Worm (Caenorhabditis elegans) whole organism, L4 larva: ENCODE results near the gene txdc-12.1.
A peak's percentile ranks its signal among the peaks of the same experiment; 100 is the strongest.

Experiments
- D1046.2 ChIP-seq: fragments of 200-800 bp; sonication (Bioruptor generic); IDR thresholded peaks from 2 replicates; pipeline ENCODE4 v1.3.6; 2022; ENCODE audit warnings: missing genetic modification characterization, missing compliant biosample characterization
- F26F4.8 ChIP-seq: fragments of 200-800 bp; sonication (Bioruptor generic); conservative IDR thresholded peaks from 2 replicates; pipeline ENCODE4 v1.3.6; 2022; ENCODE audit warnings: missing genetic modification characterization, missing compliant biosample characterization
- F37D6.2 ChIP-seq: sonication (generic microtip); optimal IDR thresholded peaks from 2 replicates; lab custom pipeline; 2016; ENCODE audit warnings: mild to moderate bottlenecking, missing genetic modification characterization, missing compliant biosample characterization
- F49E8.2 ChIP-seq: sonication (generic microtip); optimal IDR thresholded peaks from 2 replicates; lab custom pipeline; 2016; ENCODE audit warnings: missing compliant biosample characterization, mild to moderate bottlenecking, missing genetic modification characterization, borderline replicate concordance
- R02D3.7 ChIP-seq: fragments of 150-350 bp; sonication (generic microtip); optimal IDR thresholded peaks from 3 replicates; lab custom pipeline; 2014; ENCODE audit warnings: missing biosample characterization, missing genetic modification characterization
- T20F7.1 ChIP-seq: fragments of 200-800 bp; sonication (Bioruptor generic); optimal IDR thresholded peaks from 2 replicates; lab custom pipeline; 2018; ENCODE audit warnings: mild to moderate bottlenecking, missing genetic modification characterization, missing compliant biosample characterization
- Y105C5A.15 ChIP-seq: fragments of 200-800 bp; sonication (Bioruptor generic); IDR thresholded peaks from 2 replicates; pipeline ENCODE4 v1.3.6; 2022; ENCODE audit warnings: missing genetic modification characterization, missing compliant biosample characterization
- Y48G9A.11 ChIP-seq: fragments of 200-800 bp; sonication (Bioruptor generic); IDR thresholded peaks from 2 replicates; pipeline ENCODE4 v1.3.6; 2022; ENCODE audit warnings: missing genetic modification reagents, missing genetic modification characterization, missing compliant biosample characterization
- Y5F2A.4 ChIP-seq: fragments of 200-800 bp; sonication (Bioruptor generic); optimal IDR thresholded peaks from 2 replicates; lab custom pipeline; 2018; ENCODE audit warnings: mild to moderate bottlenecking, missing genetic modification characterization, missing compliant biosample characterization
- ZK337.2 ChIP-seq: fragments of 200-800 bp; sonication (Bioruptor generic); IDR thresholded peaks from 2 replicates; pipeline ENCODE4 v1.3.6; 2022; ENCODE audit warnings: missing genetic modification reagents, missing genetic modification characterization, missing compliant biosample characterization
- aha-1 ChIP-seq: fragments of 150-350 bp; peaks from one replicate; lab custom pipeline; 2014; ENCODE audit warnings: missing biosample characterization, missing genetic modification characterization
- attf-4 ChIP-seq: sonication (generic microtip); optimal IDR thresholded peaks from 3 replicates; lab custom pipeline; 2017; ENCODE audit warnings: missing biosample characterization, missing genetic modification characterization
- ceh-28 ChIP-seq: fragments of 150-350 bp; optimal IDR thresholded peaks from 2 replicates; lab custom pipeline; 2014; ENCODE audit warnings: missing biosample characterization, missing genetic modification reagents, missing genetic modification characterization
- ceh-44 ChIP-seq: fragments of 200-800 bp; sonication (Bioruptor generic); IDR thresholded peaks from 2 replicates; pipeline ENCODE4 v1.3.6; 2022; ENCODE audit warnings: missing genetic modification reagents, missing genetic modification characterization, missing compliant biosample characterization
- ceh-62 ChIP-seq: sonication (generic microtip); optimal IDR thresholded peaks from 2 replicates; lab custom pipeline; 2017; ENCODE audit warnings: missing biosample characterization, missing genetic modification characterization
- ceh-82 ChIP-seq: sonication (generic microtip); optimal IDR thresholded peaks from 2 replicates; lab custom pipeline; 2017; ENCODE audit warnings: missing biosample characterization, missing genetic modification characterization
- ces-1 ChIP-seq: fragments of 150-350 bp; sonication (generic microtip); optimal IDR thresholded peaks from 4 replicates; lab custom pipeline; 2014; ENCODE audit warnings: missing biosample characterization, missing genetic modification reagents, missing genetic modification characterization
- cey-2 ChIP-seq: sonication (generic microtip); optimal IDR thresholded peaks from 3 replicates; lab custom pipeline; 2017; ENCODE audit warnings: missing genetic modification characterization, mild to moderate bottlenecking, missing compliant biosample characterization, antibody characterized with exemption, borderline replicate concordance; ENCODE audit not compliant: insufficient read depth
- daf-16 ChIP-seq, 3 experiments: sonication (generic microtip); optimal IDR thresholded peaks; 2 replicates each; lab custom pipeline; 2016 to 2017; ENCODE audit warnings: missing genetic modification characterization in 3 of 3, missing genetic modification reagents in 3 of 3, mild to moderate bottlenecking in 2 of 3, missing compliant biosample characterization in 2 of 3, missing biosample characterization in 1 of 3, moderate library complexity in 1 of 3
- daf-8 ChIP-seq: fragments of 200-800 bp; sonication (Bioruptor generic); IDR thresholded peaks from 2 replicates; pipeline ENCODE4 v1.3.6; 2022; ENCODE audit warnings: missing genetic modification characterization, missing compliant biosample characterization
- egl-27 ChIP-seq: sonication (generic microtip); optimal IDR thresholded peaks from 3 replicates; lab custom pipeline; 2017; ENCODE audit warnings: missing biosample characterization, missing genetic modification reagents, missing genetic modification characterization
- fos-1 ChIP-seq: fragments of 150-350 bp; optimal IDR thresholded peaks from 2 replicates; lab custom pipeline; 2014; ENCODE audit warnings: missing biosample characterization, missing genetic modification characterization
- jun-1 ChIP-seq: fragments of 150-350 bp; optimal IDR thresholded peaks from 2 replicates; lab custom pipeline; 2014; ENCODE audit warnings: missing biosample characterization, missing genetic modification reagents, missing genetic modification characterization
- lin-38 ChIP-seq: fragments of 200-800 bp; sonication (Bioruptor generic); IDR thresholded peaks from 2 replicates; pipeline ENCODE4 v1.3.6; 2022; ENCODE audit warnings: missing genetic modification reagents, missing genetic modification characterization, missing compliant biosample characterization
- lsy-2 ChIP-seq, 2 experiments: fragments of 150-350 bp in 1 of 2; sonication (generic microtip) in 1 of 2; optimal IDR thresholded peaks; 2 replicates each; lab custom pipeline; 2014 to 2017; ENCODE audit warnings: missing biosample characterization in 2 of 2, missing genetic modification characterization in 2 of 2
- mdl-1 ChIP-seq, 2 experiments: fragments of 150-350 bp in 1 of 2; sonication (generic microtip) in 1 of 2; optimal IDR thresholded peaks; 2 replicates each; lab custom pipeline; 2014 to 2017; ENCODE audit warnings: missing biosample characterization in 2 of 2, missing genetic modification characterization in 2 of 2
- mdt-29 ChIP-seq: fragments of 200-800 bp; sonication (Bioruptor generic); IDR thresholded peaks from 2 replicates; pipeline ENCODE4 v1.3.6; 2022; ENCODE audit warnings: missing genetic modification reagents, missing genetic modification characterization, missing compliant biosample characterization
- mep-1 ChIP-seq: fragments of 150-350 bp; sonication (generic microtip); optimal IDR thresholded peaks from 3 replicates; lab custom pipeline; 2014; ENCODE audit warnings: missing biosample characterization, missing genetic modification characterization
- mes-2 ChIP-seq: sonication (generic microtip); optimal IDR thresholded peaks from 2 replicates; lab custom pipeline; 2016; ENCODE audit warnings: missing genotype, mild to moderate bottlenecking, missing genetic modification characterization, missing compliant biosample characterization; ENCODE audit not compliant: poor library complexity, severe bottlenecking
- mxl-2 ChIP-seq: fragments of 200-800 bp; sonication (Bioruptor generic); conservative IDR thresholded peaks from 2 replicates; pipeline ENCODE4 v1.3.6; 2022; ENCODE audit warnings: missing genetic modification reagents, missing genetic modification characterization, missing compliant biosample characterization
- nhr-111 ChIP-seq: fragments of 200-800 bp; sonication (Bioruptor generic); optimal IDR thresholded peaks from 2 replicates; lab custom pipeline; 2018; ENCODE audit warnings: mild to moderate bottlenecking, missing genetic modification characterization, missing compliant biosample characterization
- nhr-237 ChIP-seq: sonication (generic microtip); optimal IDR thresholded peaks from 2 replicates; lab custom pipeline; 2017; ENCODE audit warnings: missing biosample characterization, missing genetic modification characterization
- nhr-25 ChIP-seq: sonication (generic microtip); optimal IDR thresholded peaks from 2 replicates; lab custom pipeline; 2017; ENCODE audit warnings: missing genetic modification characterization, mild to moderate bottlenecking, missing compliant biosample characterization, antibody characterized with exemption, moderate library complexity, borderline replicate concordance; ENCODE audit not compliant: insufficient read depth
- nhr-28 ChIP-seq: fragments of 150-350 bp; optimal IDR thresholded peaks from 2 replicates; lab custom pipeline; 2014; ENCODE audit warnings: missing biosample characterization, missing genetic modification characterization
- nhr-48 ChIP-seq: sonication (generic microtip); optimal IDR thresholded peaks from 2 replicates; lab custom pipeline; 2016; ENCODE audit warnings: mild to moderate bottlenecking, missing genetic modification characterization, missing compliant biosample characterization
- pha-4 ChIP-seq, 2 experiments: fragments of 150-350 bp in 1 of 2; fragments of 200-800 bp in 1 of 2; sonication (Bioruptor generic) in 1 of 2; IDR thresholded peaks in 1 of 2; optimal IDR thresholded peaks in 1 of 2; 2 replicates each; pipeline versions ENCODE4 v1.3.6 to Lab custom; 2014 to 2022; ENCODE audit warnings: missing genetic modification characterization in 2 of 2, missing genetic modification reagents in 2 of 2, missing biosample characterization in 1 of 2, missing compliant biosample characterization in 1 of 2
- php-3 ChIP-seq: fragments of 200-800 bp; sonication (Bioruptor generic); IDR thresholded peaks from 2 replicates; pipeline ENCODE4 v1.3.6; 2022; ENCODE audit warnings: missing genetic modification reagents, missing genetic modification characterization, missing compliant biosample characterization
- rbr-2 ChIP-seq: sonication (generic microtip); optimal IDR thresholded peaks from 2 replicates; lab custom pipeline; 2016; ENCODE audit warnings: missing genotype, missing genetic modification characterization, missing compliant biosample characterization
- set-16 ChIP-seq: fragments of 200-800 bp; sonication (Bioruptor generic); IDR thresholded peaks from 2 replicates; pipeline ENCODE4 v1.3.6; 2022; ENCODE audit warnings: missing genetic modification reagents, missing genetic modification characterization, missing compliant biosample characterization
- tra-1 ChIP-seq: fragments of 200-800 bp; sonication (Bioruptor generic); IDR thresholded peaks from 2 replicates; pipeline ENCODE4 v1.3.6; 2022; ENCODE audit warnings: missing genetic modification reagents, missing genetic modification characterization, missing compliant biosample characterization
- unc-62 ChIP-seq, 3 experiments: fragments of 150-350 bp in 1 of 3; sonication (generic microtip); optimal IDR thresholded peaks in 2 of 3; peaks in 1 of 3; 1 replicate in 1 of 3; 2 replicates in 2 of 3; lab custom pipeline; 2014 to 2017; ENCODE audit warnings: missing biosample characterization in 3 of 3, missing genetic modification characterization in 3 of 3, missing genetic modification reagents in 3 of 3, missing genotype in 1 of 3
- zfp-3 ChIP-seq: fragments of 200-800 bp; sonication (Bioruptor generic); conservative IDR thresholded peaks from 2 replicates; pipeline ENCODE4 v1.3.6; 2022; ENCODE audit warnings: missing genetic modification reagents, missing genetic modification characterization, missing compliant biosample characterization
- zip-2 ChIP-seq: fragments of 150-350 bp; optimal IDR thresholded peaks from 2 replicates; lab custom pipeline; 2014; ENCODE audit warnings: missing biosample characterization, missing genetic modification characterization

The txdc-12.1 gene

ce11 chrII:12208741-12209140, 31.4 kb upstream of the txdc-12.1 start:
- TF ChIP-seq D1046.2 (GFP tag; lab: Robert Waterston, UW): no peak
- TF ChIP-seq lin-38 (GFP tag; lab: Robert Waterston, UW): peak; percentile 21; the same call in 1 of the 2 replicates
- TF ChIP-seq php-3 (GFP tag; lab: Robert Waterston, UW): no peak
- TF ChIP-seq mdl-1 (tag; optimal IDR thresholded peaks at IDR 0.05; lab: Kevin White, UChicago): no peak
- no peak for TF ChIP-seq F37D6.2 (tag; lab: Kevin White, UChicago)
- TF ChIP-seq jun-1 (tag; lab: Kevin White, UChicago): no peak
- no peak for TF ChIP-seq zip-2 (tag; lab: Kevin White, UChicago)
- 0 out of 2 replicates have a peak, but pooled peaks have one; percentile 19 for TF ChIP-seq pha-4 (GFP tag; IDR thresholded peaks at IDR 0.05; lab: Robert Waterston, UW)
- no peak for TF ChIP-seq pha-4 (tag; optimal IDR thresholded peaks at IDR 0.05; lab: Kevin White, UChicago)
- TF ChIP-seq egl-27 (tag; lab: Kevin White, UChicago): no peak
- no peak for TF ChIP-seq Y5F2A.4 (GFP tag; lab: Kevin White, UChicago)
- no peak for TF ChIP-seq ZK337.2 (GFP tag; lab: Robert Waterston, UW)
- no peak for TF ChIP-seq nhr-111 (GFP tag; lab: Kevin White, UChicago)
- TF ChIP-seq zfp-3 (GFP tag; lab: Robert Waterston, UW): peak; percentile 59; the same call in 1 of the 2 replicates
- TF ChIP-seq cey-2 (tag; lab: Kevin White, UChicago): no peak
- TF ChIP-seq R02D3.7: no peak
- TF ChIP-seq nhr-48 (tag; lab: Kevin White, UChicago): no peak
- TF ChIP-seq mdt-29 (GFP tag; lab: Robert Waterston, UW): no peak
- TF ChIP-seq mes-2: no peak

DNA sequence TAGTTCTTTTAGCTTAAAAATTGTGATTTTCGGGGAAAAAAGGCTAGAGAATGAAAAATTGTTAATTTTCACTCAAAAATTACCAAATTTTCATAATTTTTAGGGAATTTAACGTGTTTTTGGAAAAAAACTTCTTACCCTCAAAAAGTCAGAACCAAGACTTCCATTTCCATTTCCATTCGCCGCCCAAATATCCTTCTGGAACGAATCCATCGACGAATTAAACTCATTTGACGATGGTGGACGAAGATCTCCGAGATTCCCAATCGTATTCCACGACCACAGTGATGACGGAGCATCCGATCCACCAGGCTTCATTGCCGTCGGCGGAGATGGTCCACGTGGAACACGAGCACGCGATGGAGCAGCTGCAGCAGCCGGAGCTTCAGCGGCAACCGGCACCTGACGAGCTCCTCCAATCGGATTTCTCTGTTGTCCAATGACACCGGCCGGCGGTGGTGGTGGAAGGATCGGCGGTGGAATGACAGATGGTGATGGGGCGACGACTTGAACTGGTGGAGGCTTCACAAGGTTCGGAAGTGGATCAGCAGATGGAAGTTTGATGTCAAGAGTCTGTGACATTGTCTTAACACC, 28.4 kb upstream of the txdc-12.1 start:
- TF ChIP-seq T20F7.1 (GFP tag; lab: Kevin White, UChicago) (no peak), ceh-62 (tag; lab: Kevin White, UChicago) (no peak), rbr-2 (tag; lab: Kevin White, UChicago) (no peak), ceh-44 (GFP tag; lab: Robert Waterston, UW) (no peak), set-16 (GFP tag; lab: Robert Waterston, UW) (peak; percentile 94), F26F4.8 (GFP tag; lab: Robert Waterston, UW) (no peak), unc-62 (GFP tag; optimal IDR thresholded peaks at IDR 0.05 in 1 of 2; lab: Kevin White, UChicago) (peak in 1 of 2 experiments; percentile 56), unc-62 (tag; optimal IDR thresholded peaks at IDR 0.05; lab: Kevin White, UChicago) (no peak), jun-1 (tag; lab: Kevin White, UChicago) (no peak), tra-1 (GFP tag; lab: Robert Waterston, UW) (no peak), ZK337.2 (GFP tag; lab: Robert Waterston, UW) (no peak)
- TF ChIP-seq, all 104 proteins: peak for 2

ce11 chrII:12214562-12214961, 25.6 kb upstream of the txdc-12.1 start:
- TF ChIP-seq aha-1: peak; percentile 45
- no peak for TF ChIP-seq attf-4 (tag; lab: Kevin White, UChicago)
- TF ChIP-seq Y48G9A.11 (GFP tag; lab: Robert Waterston, UW): 0 out of 2 replicates have a peak, but pooled peaks have one; percentile 22
- peak; percentile 76 for TF ChIP-seq set-16 (GFP tag; lab: Robert Waterston, UW)
- no peak for TF ChIP-seq nhr-48 (tag; lab: Kevin White, UChicago)

ce11 chrII:12222524-12222923, 17.7 kb upstream of the txdc-12.1 start:
- peak in 1 of 2 experiments; percentile 37 for TF ChIP-seq daf-16 (GFP tag; optimal IDR thresholded peaks at IDR 0.05; lab: Kevin White, UChicago)
- peak; percentile 2 for TF ChIP-seq daf-16 (tag; optimal IDR thresholded peaks at IDR 0.05; lab: Kevin White, UChicago)
- peak; percentile 65 for TF ChIP-seq ceh-28 (tag; lab: Kevin White, UChicago)
- no peak for TF ChIP-seq ces-1 (GFP tag; lab: Kevin White, UChicago)
- peak; percentile 89 for TF ChIP-seq mep-1 (tag; lab: Kevin White, UChicago)
- TF ChIP-seq nhr-28 (tag; lab: Kevin White, UChicago): peak; percentile 53
- TF ChIP-seq lsy-2 (tag; optimal IDR thresholded peaks at IDR 0.05; lab: Kevin White, UChicago): peak; percentile 71 to 78
- no peak for TF ChIP-seq Y105C5A.15 (GFP tag; lab: Robert Waterston, UW)
- TF ChIP-seq daf-8 (GFP tag; lab: Robert Waterston, UW): no peak
- peak; percentile 83 for TF ChIP-seq nhr-25 (tag; lab: Kevin White, UChicago)
- no peak for TF ChIP-seq F49E8.2 (tag; lab: Kevin White, UChicago)
- no peak for TF ChIP-seq Y48G9A.11 (GFP tag; lab: Robert Waterston, UW)
- no peak for TF ChIP-seq mxl-2 (GFP tag; lab: Robert Waterston, UW)
- TF ChIP-seq fos-1 (tag; lab: Kevin White, UChicago): no peak
- no peak for TF ChIP-seq ceh-82
- TF ChIP-seq nhr-237 (tag; lab: Kevin White, UChicago): no peak
- no peak for TF ChIP-seq Y5F2A.4 (GFP tag; lab: Kevin White, UChicago)
